Fruit fly (Drosophila melanogaster) whole organism, embryonic: ENCODE data around the gene CG31347.

ENCODE experiments used
- Asciz ChIP-seq: fragments of 200-800 bp; sonication (Bioruptor generic); optimal IDR thresholded peaks from 2 replicates; lab custom pipeline; 2017; ENCODE audit warnings: missing biosample characterization, mild to moderate bottlenecking, missing genetic modification characterization, missing genetic modification reagents
- BtbVII ChIP-seq: fragments of 200-800 bp; sonication (Bioruptor generic); optimal IDR thresholded peaks from 3 replicates; lab custom pipeline; 2017; ENCODE audit warnings: missing biosample characterization, mild to moderate bottlenecking, missing genetic modification characterization
- CG10209 ChIP-seq: fragments of 200-800 bp; sonication (Bioruptor generic); optimal IDR thresholded peaks from 3 replicates; lab custom pipeline; 2017; ENCODE audit warnings: missing biosample characterization, mild to moderate bottlenecking, missing genetic modification characterization, missing genetic modification reagents
- CG12071 ChIP-seq: fragments of 200-800 bp; sonication (Bioruptor generic); optimal IDR thresholded peaks from 3 replicates; lab custom pipeline; 2018; ENCODE audit warnings: missing biosample characterization, mild to moderate bottlenecking, missing genetic modification characterization
- CG12769 ChIP-seq: fragments of 200-800 bp; sonication (Bioruptor generic); optimal IDR thresholded peaks from 2 replicates; lab custom pipeline; 2019; ENCODE audit warnings: missing biosample characterization, mild to moderate bottlenecking, missing genetic modification characterization, moderate library complexity
- CG13424 ChIP-seq: fragments of 200-800 bp; sonication (Bioruptor generic); optimal IDR thresholded peaks from 2 replicates; lab custom pipeline; 2019; ENCODE audit warnings: missing biosample characterization, mild to moderate bottlenecking, missing genetic modification characterization, moderate library complexity
- CG13624 ChIP-seq: fragments of 200-800 bp; sonication (Bioruptor generic); optimal IDR thresholded peaks from 2 replicates; lab custom pipeline; 2016; ENCODE audit warnings: missing biosample characterization, missing genetic modification characterization
- CG14014 ChIP-seq: fragments of 200-800 bp; sonication (Bioruptor generic); IDR thresholded peaks from 2 replicates; pipeline ENCODE4 v1.3.6; 2022; ENCODE audit warnings: missing biosample characterization, missing genetic modification characterization
- CG15011 ChIP-seq: fragments of 200-800 bp; sonication (Bioruptor generic); optimal IDR thresholded peaks from 3 replicates; lab custom pipeline; 2018; ENCODE audit warnings: missing biosample characterization, mild to moderate bottlenecking, missing genetic modification characterization
- CG15269 ChIP-seq: fragments of 200-800 bp; sonication (Bioruptor generic); optimal IDR thresholded peaks from 2 replicates; lab custom pipeline; 2018; ENCODE audit warnings: missing biosample characterization, mild to moderate bottlenecking, missing genetic modification characterization, moderate library complexity
- CG17385 ChIP-seq: fragments of 200-800 bp; sonication (Bioruptor generic); optimal IDR thresholded peaks from 3 replicates; lab custom pipeline; 2018; ENCODE audit warnings: missing biosample characterization, mild to moderate bottlenecking, missing genetic modification characterization
- CG2120 ChIP-seq: fragments of 200-800 bp; sonication (Bioruptor generic); optimal IDR thresholded peaks from 3 replicates; lab custom pipeline; 2016; ENCODE audit warnings: missing biosample characterization, missing genetic modification characterization
- CG3281 ChIP-seq: fragments of 200-800 bp; sonication (Bioruptor generic); optimal IDR thresholded peaks from 3 replicates; lab custom pipeline; 2017; ENCODE audit warnings: missing biosample characterization, mild to moderate bottlenecking, missing genetic modification characterization
- CG3838 ChIP-seq: fragments of 200-800 bp; sonication (Bioruptor generic); optimal IDR thresholded peaks from 3 replicates; lab custom pipeline; 2016; ENCODE audit warnings: missing biosample characterization, missing genetic modification characterization
- CG4617 ChIP-seq: fragments of 200-800 bp; sonication (Bioruptor generic); optimal IDR thresholded peaks from 3 replicates; lab custom pipeline; 2016; ENCODE audit warnings: missing biosample characterization, missing genetic modification characterization, borderline replicate concordance
- CG6854 ChIP-seq: fragments of 200-800 bp; sonication (Bioruptor generic); optimal IDR thresholded peaks from 3 replicates; lab custom pipeline; 2017; ENCODE audit warnings: missing biosample characterization, mild to moderate bottlenecking, missing genetic modification characterization
- CG7839 ChIP-seq: fragments of 200-800 bp; sonication (Bioruptor generic); optimal IDR thresholded peaks from 3 replicates; lab custom pipeline; 2018; ENCODE audit warnings: missing biosample characterization, mild to moderate bottlenecking, missing genetic modification characterization, moderate library complexity
- CG9727 ChIP-seq: fragments of 200-800 bp; sonication (Bioruptor generic); optimal IDR thresholded peaks from 3 replicates; lab custom pipeline; 2017; ENCODE audit warnings: missing biosample characterization, mild to moderate bottlenecking, missing genetic modification characterization
- CG9932 ChIP-seq: fragments of 200-800 bp; sonication (Bioruptor generic); IDR thresholded peaks from 2 replicates; pipeline ENCODE4 v1.3.6; 2022; ENCODE audit warnings: missing biosample characterization, missing genetic modification characterization
- D ChIP-seq, 2 experiments: fragments of 200-800 bp in 1 of 2; fragments of >200 bp in 1 of 2; sonication (Bioruptor generic) in 1 of 2; optimal IDR thresholded peaks; 2 replicates in 1 of 2; 3 replicates in 1 of 2; lab custom pipeline; 2017; ENCODE audit warnings: mild to moderate bottlenecking in 1 of 2, missing biosample characterization in 1 of 2, missing genetic modification characterization in 1 of 2, missing genetic modification reagents in 1 of 2
- D19B ChIP-seq: fragments of 200-800 bp; sonication (Bioruptor generic); optimal IDR thresholded peaks from 2 replicates; lab custom pipeline; 2017; ENCODE audit warnings: missing biosample characterization, mild to moderate bottlenecking, missing genetic modification characterization
- Dbx ChIP-seq: fragments of 200-800 bp; sonication (Bioruptor generic); IDR thresholded peaks from 3 replicates; pipeline ENCODE4 v1.3.6; 2022; ENCODE audit warnings: missing biosample characterization, missing genetic modification characterization
- Dek ChIP-seq: fragments of 200-800 bp; sonication (Bioruptor generic); optimal IDR thresholded peaks from 3 replicates; lab custom pipeline; 2019; ENCODE audit warnings: missing biosample characterization, mild to moderate bottlenecking, missing genetic modification characterization, moderate library complexity
- Dip3 ChIP-seq: fragments of 200-800 bp; sonication (Bioruptor generic); optimal IDR thresholded peaks from 3 replicates; lab custom pipeline; 2016; ENCODE audit warnings: missing biosample characterization, missing genetic modification characterization
- Hmr ChIP-seq: fragments of 200-800 bp; sonication (Bioruptor generic); optimal IDR thresholded peaks from 3 replicates; lab custom pipeline; 2017; ENCODE audit warnings: mild to moderate bottlenecking, missing biosample characterization, missing genetic modification reagents, missing genetic modification characterization
- MBD-R2 ChIP-seq: fragments of 200-800 bp; sonication (Bioruptor generic); IDR thresholded peaks from 2 replicates; pipeline ENCODE4 v1.3.6; 2022; ENCODE audit warnings: missing biosample characterization, missing genetic modification characterization
- Med ChIP-seq: fragments of 200-800 bp; sonication (Bioruptor generic); peaks from one replicate; lab custom pipeline; 2016; ENCODE audit warnings: missing biosample characterization, missing genetic modification characterization, mild to moderate bottlenecking, inconsistent platforms, moderate library complexity
- Nf-YA ChIP-seq: fragments of 200-800 bp; sonication (Bioruptor generic); IDR thresholded peaks from 2 replicates; pipeline ENCODE4 v1.3.6; 2022; ENCODE audit warnings: missing biosample characterization, missing genetic modification characterization
- PHDP ChIP-seq: fragments of 200-800 bp; sonication (Bioruptor generic); optimal IDR thresholded peaks from 3 replicates; lab custom pipeline; 2018; ENCODE audit warnings: missing biosample characterization, mild to moderate bottlenecking, missing genetic modification characterization, moderate library complexity
- Rfx ChIP-seq: fragments of 200-800 bp; sonication (Bioruptor generic); IDR thresholded peaks from 2 replicates; pipeline ENCODE4 v1.3.6; 2022; ENCODE audit warnings: missing biosample characterization, missing genetic modification characterization
- Scr ChIP-seq: fragments of 200-800 bp; sonication (Bioruptor generic); IDR thresholded peaks from 2 replicates; pipeline ENCODE4 v1.3.6; 2022; ENCODE audit warnings: missing biosample characterization, missing genetic modification characterization; ENCODE audit not compliant: partially characterized antibody
- caup ChIP-seq: fragments of 200-800 bp; sonication (Bioruptor generic); optimal IDR thresholded peaks from 3 replicates; lab custom pipeline; 2017; ENCODE audit warnings: missing biosample characterization, mild to moderate bottlenecking, missing genetic modification characterization, moderate library complexity; ENCODE audit not compliant: severe bottlenecking
- eve ChIP-seq, 2 experiments: fragments of >200 bp; optimal IDR thresholded peaks; 2 replicates each; lab custom pipeline; 2017; ENCODE audit warnings: missing biosample characterization in 2 of 2, missing genetic modification characterization in 2 of 2
- fu2 ChIP-seq: fragments of 200-800 bp; sonication (Bioruptor generic); optimal IDR thresholded peaks from 2 replicates; lab custom pipeline; 2016; ENCODE audit warnings: missing biosample characterization, missing genetic modification characterization
- gce ChIP-seq: fragments of 200-800 bp; sonication (Bioruptor generic); IDR thresholded peaks from 3 replicates; pipeline ENCODE4 v1.3.6; 2022; ENCODE audit warnings: missing biosample characterization, missing genetic modification characterization
- gro ChIP-seq: fragments of 200-800 bp; sonication (Bioruptor generic); optimal IDR thresholded peaks from 2 replicates; lab custom pipeline; 2016; ENCODE audit warnings: missing biosample characterization, missing genetic modification characterization
- inv ChIP-seq: fragments of 200-800 bp; sonication (Bioruptor generic); IDR thresholded peaks from 2 replicates; pipeline ENCODE4 v1.3.6; 2022; ENCODE audit warnings: missing biosample characterization, missing genetic modification characterization; ENCODE audit not compliant: partially characterized antibody
- mirr ChIP-seq: fragments of 200-800 bp; sonication (Bioruptor generic); optimal IDR thresholded peaks from 3 replicates; lab custom pipeline; 2018; ENCODE audit warnings: missing biosample characterization, mild to moderate bottlenecking, missing genetic modification characterization
- mld ChIP-seq: fragments of 200-800 bp; sonication (Bioruptor generic); IDR thresholded peaks from 3 replicates; pipeline ENCODE4 v1.3.6; 2022; ENCODE audit warnings: missing biosample characterization, missing genetic modification characterization; ENCODE audit not compliant: partially characterized antibody
- nau ChIP-seq: fragments of 200-800 bp; sonication (Bioruptor generic); optimal IDR thresholded peaks from 3 replicates; lab custom pipeline; 2017; ENCODE audit warnings: missing biosample characterization, mild to moderate bottlenecking, missing genetic modification characterization, missing genetic modification reagents
- pho ChIP-seq: fragments of 200-800 bp; sonication (Bioruptor generic); optimal IDR thresholded peaks from 2 replicates; lab custom pipeline; 2016; ENCODE audit warnings: missing biosample characterization, missing genetic modification characterization
- ro ChIP-seq: fragments of 200-800 bp; sonication (Bioruptor generic); IDR thresholded peaks from 2 replicates; pipeline ENCODE4 v1.3.6; 2022; ENCODE audit warnings: missing biosample characterization, missing genetic modification characterization
- sd ChIP-seq: fragments of 200-800 bp; sonication (Bioruptor generic); optimal IDR thresholded peaks from 3 replicates; lab custom pipeline; 2018; ENCODE audit warnings: missing biosample characterization, mild to moderate bottlenecking, missing genetic modification characterization, moderate library complexity
- sens ChIP-seq: fragments of 200-800 bp; sonication (Bioruptor generic); peaks from one replicate; lab custom pipeline; 2016; ENCODE audit warnings: missing biosample characterization, missing genetic modification characterization
- slbo ChIP-seq: fragments of 200-800 bp; sonication (Bioruptor generic); IDR thresholded peaks from 2 replicates; pipeline ENCODE4 v1.3.6; 2022; ENCODE audit warnings: missing biosample characterization, missing genetic modification characterization
- tna ChIP-seq: fragments of 200-800 bp; sonication (Bioruptor generic); IDR thresholded peaks from 2 replicates; pipeline ENCODE4 v1.3.6; 2022; ENCODE audit warnings: missing biosample characterization, missing genetic modification characterization; ENCODE audit not compliant: partially characterized antibody
- unpg ChIP-seq: fragments of 200-800 bp; sonication (Bioruptor generic); optimal IDR thresholded peaks from 3 replicates; lab custom pipeline; 2018; ENCODE audit warnings: missing biosample characterization, mild to moderate bottlenecking, missing genetic modification characterization, moderate library complexity
- z ChIP-seq: fragments of 200-800 bp; sonication (Bioruptor generic); IDR thresholded peaks from 3 replicates; pipeline ENCODE4 v1.3.6; 2022; ENCODE audit warnings: missing biosample characterization, missing genetic modification characterization
- zen2 ChIP-seq: fragments of 200-800 bp; sonication (Bioruptor generic); IDR thresholded peaks from 3 replicates; pipeline ENCODE4 v1.3.6; 2022; ENCODE audit warnings: missing biosample characterization, missing genetic modification characterization; ENCODE audit not compliant: partially characterized antibody

CG31347 gene

dm6 chr3R:12656946-12657566, 35.3 kb downstream of the CG31347 start (continued):
- TF ChIP-seq ro (no peak), CG7839 (tag; lab: Kevin White, UChicago) (peak; percentile 39), Rfx (GFP tag; lab: Robert Waterston, UW) (peak; percentile 53), slbo (GFP tag; lab: Robert Waterston, UW) (peak; percentile 55), CG3838 (no peak), Dip3 (GFP tag; lab: Kevin White, UChicago) (peak; percentile 21), gro (GFP tag; lab: Kevin White, UChicago) (peak; percentile 0), CG2120 (GFP tag; lab: Kevin White, UChicago) (peak; percentile 64), CG15269 (tag; lab: Kevin White, UChicago) (peak; percentile 27), PHDP (tag; lab: Kevin White, UChicago) (peak; percentile 16), fu2 (no peak), caup (GFP tag; lab: Kevin White, UChicago) (peak; percentile 62), CG15011 (GFP tag; lab: Kevin White, UChicago) (peak; percentile 7), Dek (tag; lab: Kevin White, UChicago) (peak; percentile 10), Dbx (GFP tag; lab: Robert Waterston, UW) (0 out of 3 replicates have a peak, but pooled peaks have one; percentile 24), Med (GFP tag; lab: Kevin White, UChicago) (peak; percentile 71), tna (GFP tag; lab: Robert Waterston, UW) (no peak), unpg (GFP tag; lab: Kevin White, UChicago) (no peak), CG12071 (GFP tag; lab: Kevin White, UChicago) (peak; percentile 52), Asciz (GFP tag; lab: Kevin White, UChicago) (no peak), pho (peak; percentile 13), CG10209 (peak; percentile 10), CG13624 (GFP tag; lab: Kevin White, UChicago) (peak; percentile 14), D (optimal IDR thresholded peaks at IDR 0.05; lab: Kevin White, UChicago) (no peak), D (GFP tag; optimal IDR thresholded peaks at IDR 0.05; lab: Kevin White, UChicago) (no peak), sd (tag; lab: Kevin White, UChicago) (peak; percentile 76), zen2 (GFP tag; lab: Robert Waterston, UW) (no peak), CG13424 (tag; lab: Kevin White, UChicago) (peak; percentile 8), eve (GFP tag; optimal IDR thresholded peaks at IDR 0.05; lab: Kevin White, UChicago) (no peak), CG14014 (GFP tag; lab: Robert Waterston, UW) (no peak), D19B (peak; percentile 18), Hmr (GFP tag; lab: Kevin White, UChicago) (peak; percentile 63), gce (GFP tag; lab: Robert Waterston, UW) (no peak), CG3281 (peak; percentile 71), mld (GFP tag; lab: Robert Waterston, UW) (no peak), Nf-YA (no peak), CG4617 (GFP tag; lab: Kevin White, UChicago) (no peak), CG17385 (GFP tag; lab: Kevin White, UChicago) (no peak), CG9727 (GFP tag; lab: Kevin White, UChicago) (no peak), MBD-R2 (GFP tag; lab: Robert Waterston, UW) (0 out of 2 replicates have a peak, but pooled peaks have one; percentile 7), inv (GFP tag; lab: Robert Waterston, UW) (no peak), sens (peak; percentile 76), CG12769 (peak; percentile 20), CG6854 (peak; percentile 28), CG9932 (GFP tag; lab: Robert Waterston, UW) (peak; percentile 71), z (GFP tag; lab: Robert Waterston, UW) (no peak), Scr (no peak), nau (GFP tag; lab: Kevin White, UChicago) (no peak), BtbVII (GFP tag; lab: Kevin White, UChicago) (peak; percentile 43), mirr (GFP tag; lab: Kevin White, UChicago) (peak; percentile 27)
